Worm (Caenorhabditis elegans): ENCODE data around the gene C25D7.16.
"Not testable (repeated sequence)": the region's sequence is repeated elsewhere in the genome, so short reads cannot be mapped to it uniquely, and the experiment has no call there.

C25D7.16 gene

DNA sequence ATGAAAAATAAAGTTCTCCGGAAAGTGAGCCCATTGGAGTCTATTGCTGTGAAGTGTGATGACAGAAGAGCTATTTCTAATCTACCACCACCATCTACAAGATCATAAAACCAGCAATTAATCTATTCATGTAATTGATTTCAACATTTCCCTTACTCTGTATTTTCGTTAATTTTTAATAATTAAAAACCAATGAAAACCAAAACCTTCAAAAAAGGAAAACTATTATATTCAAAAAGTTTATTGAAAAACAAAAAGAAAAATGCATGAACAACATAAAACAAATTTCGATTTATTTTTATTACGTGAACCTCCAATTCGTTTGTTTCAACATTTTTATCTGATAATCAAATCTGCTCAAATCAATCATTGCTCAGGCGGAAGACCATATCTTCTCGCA lies 43.5 kb downstream of the C25D7.16 start, which contains the start of gene C01G10.1:
Gene C01G10.1 (plus strand): TSS at position 301 of the 400 bp plus-strand sequence.
- TF ChIP-seq aly-2 (tag; optimal IDR thresholded peaks at IDR 0.05) = no peak
- TF ChIP-seq blmp-1 (tag; optimal IDR thresholded peaks at IDR 0.05; ENCODE audit: insufficient read depth) = no peak
- no peak for TF ChIP-seq peb-1 (tag; optimal IDR thresholded peaks at IDR 0.05)
- no peak for TF ChIP-seq ZK546.5 (tag; optimal IDR thresholded peaks at IDR 0.05)
- TF ChIP-seq ama-1 (optimal IDR thresholded peaks at IDR 0.05) = no peak
- TF ChIP-seq nhr-237 (tag; optimal IDR thresholded peaks at IDR 0.05) = no peak
- no peak for TF ChIP-seq unc-39 (tag; optimal IDR thresholded peaks at IDR 0.05)
- TF ChIP-seq ceh-82 (tag; optimal IDR thresholded peaks at IDR 0.05) = no peak
- no peak for TF ChIP-seq Y55F3AM.14 (GFP tag; optimal IDR thresholded peaks at IDR 0.05)
- no peak for TF ChIP-seq lin-11 (tag; optimal IDR thresholded peaks at IDR 0.05)
- no peak for TF ChIP-seq elt-1 (tag; optimal IDR thresholded peaks at IDR 0.05)
- no peak for TF ChIP-seq mab-5 (tag; optimal IDR thresholded peaks at IDR 0.05)
- no peak for TF ChIP-seq nhr-23 (tag; optimal IDR thresholded peaks at IDR 0.05)
- TF ChIP-seq gmeb-1 (tag; optimal IDR thresholded peaks at IDR 0.05) = no peak
- TF ChIP-seq elt-3 (tag; optimal IDR thresholded peaks at IDR 0.05) = no peak
- no peak for TF ChIP-seq skn-1 (tag; optimal IDR thresholded peaks at IDR 0.05)
- no peak for TF ChIP-seq lin-39 (tag; optimal IDR thresholded peaks at IDR 0.05)
- no peak for TF ChIP-seq unc-55 (GFP tag; optimal IDR thresholded peaks at IDR 0.05)
- no peak for TF ChIP-seq nhr-6 (tag; optimal IDR thresholded peaks at IDR 0.05)
- no peak for TF ChIP-seq R02D3.7 (tag; optimal IDR thresholded peaks at IDR 0.05)

DNA sequence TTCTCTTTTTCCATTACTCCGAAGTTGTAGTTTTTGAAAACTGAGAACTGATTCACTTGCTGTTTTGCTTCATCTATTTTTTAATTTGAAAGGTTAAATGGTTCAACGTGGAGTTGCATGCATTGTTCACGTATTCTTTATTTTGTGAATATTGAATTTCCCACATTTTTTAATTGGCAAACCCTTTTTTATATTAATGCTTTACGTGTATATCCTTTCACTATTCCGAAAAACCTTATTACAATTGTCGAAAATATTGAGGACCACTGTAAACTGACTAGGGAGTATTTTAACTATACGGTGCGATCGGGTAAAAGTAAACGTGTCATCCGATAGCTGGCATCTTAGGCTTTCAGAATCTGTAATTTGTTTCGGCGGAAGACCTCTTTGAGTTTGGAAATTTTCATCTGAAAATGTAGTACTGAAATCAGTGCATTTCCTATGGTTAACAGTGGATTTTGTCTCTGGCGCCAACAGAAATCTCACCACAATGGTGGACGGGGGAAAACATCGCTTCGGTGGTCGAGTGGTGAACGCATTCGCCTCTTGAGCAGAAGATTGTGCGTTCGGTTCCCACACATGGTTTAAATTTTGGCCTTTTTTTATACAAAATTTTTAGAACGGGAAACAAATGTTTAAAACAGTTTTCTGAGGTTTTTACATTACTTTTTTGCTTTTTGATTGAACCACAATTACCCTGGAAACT lies 50.1 kb downstream of the C25D7.16 start, which contains the start of gene C01G10.14:
Gene C01G10.14 (minus strand): TSS at position 51 of the 706 bp plus-strand sequence.
- TF ChIP-seq skn-1, peb-1, C34F6.9 (tag; optimal IDR thresholded peaks at IDR 0.05): not testable (repeated sequence)
